Fruit fly (Drosophila melanogaster): ENCODE measurements around the gene drpr.

drpr gene

dm6 chr3L:1683091-1683490 lies 47.8 kb downstream of the drpr start:
- TF ChIP-seq Vsx2 (GFP tag; optimal IDR thresholded peaks at IDR 0.05; ENCODE audit: partially characterized antibody) (no peak), dsf (GFP tag; optimal IDR thresholded peaks at IDR 0.05; ENCODE audit: borderline replicate concordance) (no peak), OdsH (GFP tag; optimal IDR thresholded peaks at IDR 0.05) (peak; percentile 55), woc (GFP tag; optimal IDR thresholded peaks at IDR 0.05) (peak; percentile 55), Hr83 (GFP tag; optimal IDR thresholded peaks at IDR 0.05; ENCODE audit: poor library complexity, severe bottlenecking) (no peak), rgr (GFP tag; optimal IDR thresholded peaks at IDR 0.05) (peak; percentile 58), br (GFP tag; optimal IDR thresholded peaks at IDR 0.05) (peak; percentile 58), Rel (GFP tag; optimal IDR thresholded peaks at IDR 0.05) (no peak), Rel (tag; optimal IDR thresholded peaks at IDR 0.05) (no peak), Sp1 (GFP tag; optimal IDR thresholded peaks at IDR 0.05) (peak; percentile 65), CG32264 (GFP tag; optimal IDR thresholded peaks at IDR 0.05) (peak; percentile 77), fru (GFP tag; optimal IDR thresholded peaks at IDR 0.05) (peak; percentile 73), ey (GFP tag; optimal IDR thresholded peaks at IDR 0.05) (peak; percentile 65), dl (GFP tag; optimal IDR thresholded peaks at IDR 0.05; ENCODE audit: insufficient read depth in 1 of 2, partially characterized antibody in 2 of 2) (no peak), Jra (GFP tag; optimal IDR thresholded peaks at IDR 0.05) (no peak), Hr78 (GFP tag; optimal IDR thresholded peaks at IDR 0.05) (no peak), Mio (GFP tag; optimal IDR thresholded peaks at IDR 0.05) (no peak), sv (GFP tag; optimal IDR thresholded peaks at IDR 0.05) (no peak), dmrt93B (GFP tag; optimal IDR thresholded peaks at IDR 0.05) (peak; percentile 49), usp (GFP tag; optimal IDR thresholded peaks at IDR 0.05) (no peak), Abd-B (GFP tag; optimal IDR thresholded peaks at IDR 0.05) (no peak), Hnf4 (GFP tag; optimal IDR thresholded peaks at IDR 0.05) (peak; percentile 49), psq (GFP tag; optimal IDR thresholded peaks at IDR 0.05) (peak; percentile 50), N (GFP tag; optimal IDR thresholded peaks at IDR 0.05) (no peak), foxo (GFP tag; optimal IDR thresholded peaks at IDR 0.05) (peak in 1 of 2 experiments; percentile 76), tai (GFP tag; optimal IDR thresholded peaks at IDR 0.05) (no peak), CG9705 (GFP tag; optimal IDR thresholded peaks at IDR 0.05) (peak; percentile 47), brk (GFP tag; optimal IDR thresholded peaks at IDR 0.05) (peak; percentile 5), Myc (optimal IDR thresholded peaks at IDR 0.05) (no peak), Dif (GFP tag; optimal IDR thresholded peaks at IDR 0.05; ENCODE audit: partially characterized antibody) (no peak), Dfd (GFP tag; optimal IDR thresholded peaks at IDR 0.05) (no peak), h (GFP tag; optimal IDR thresholded peaks at IDR 0.05) (peak; percentile 42), jim (GFP tag; optimal IDR thresholded peaks at IDR 0.05) (no peak), lola (GFP tag; optimal IDR thresholded peaks at IDR 0.05) (no peak), GATAd (GFP tag; optimal IDR thresholded peaks at IDR 0.05) (no peak), sage (GFP tag; optimal IDR thresholded peaks at IDR 0.05) (peak; percentile 1), HLH106 (tag; optimal IDR thresholded peaks at IDR 0.05) (peak; percentile 76), pan (optimal IDR thresholded peaks at IDR 0.05) (no peak), CrebA (GFP tag; optimal IDR thresholded peaks at IDR 0.05; ENCODE audit: borderline replicate concordance) (no peak)

- TF ChIP-seq foxo (GFP tag; optimal IDR thresholded peaks at IDR 0.05) (peak in 1 of 2 experiments; percentile 0), GATAd (GFP tag; optimal IDR thresholded peaks at IDR 0.05) (no peak), fru (GFP tag; optimal IDR thresholded peaks at IDR 0.05) (peak; percentile 1), Rel (GFP tag; optimal IDR thresholded peaks at IDR 0.05) (no peak), Rel (tag; optimal IDR thresholded peaks at IDR 0.05) (peak; percentile 71), woc (GFP tag; optimal IDR thresholded peaks at IDR 0.05) (peak; percentile 20), HLH106 (tag; optimal IDR thresholded peaks at IDR 0.05) (peak; percentile 11), Hnf4 (GFP tag; optimal IDR thresholded peaks at IDR 0.05) (no peak), h (GFP tag; optimal IDR thresholded peaks at IDR 0.05) (peak; percentile 11)
These were observed 51.5 kb downstream of the drpr start for dm6 chr3L:1679394-1679793.

- TF ChIP-seq Hnf4 (GFP tag; optimal IDR thresholded peaks at IDR 0.05) (no peak), CG32264 (GFP tag; optimal IDR thresholded peaks at IDR 0.05) (no peak), CrebA (GFP tag; optimal IDR thresholded peaks at IDR 0.05; ENCODE audit: borderline replicate concordance) (no peak), fru (GFP tag; optimal IDR thresholded peaks at IDR 0.05) (no peak), usp (GFP tag; optimal IDR thresholded peaks at IDR 0.05) (no peak), ey (GFP tag; optimal IDR thresholded peaks at IDR 0.05) (no peak), h (GFP tag; optimal IDR thresholded peaks at IDR 0.05) (no peak), Jra (GFP tag; optimal IDR thresholded peaks at IDR 0.05) (no peak), CG9705 (GFP tag; optimal IDR thresholded peaks at IDR 0.05) (no peak), HLH106 (tag; optimal IDR thresholded peaks at IDR 0.05) (no peak), foxo (GFP tag; optimal IDR thresholded peaks at IDR 0.05) (no peak), Dif (GFP tag; optimal IDR thresholded peaks at IDR 0.05; ENCODE audit: partially characterized antibody) (no peak), Dfd (GFP tag; optimal IDR thresholded peaks at IDR 0.05) (no peak), Rel (GFP tag; optimal IDR thresholded peaks at IDR 0.05) (no peak), Rel (tag; optimal IDR thresholded peaks at IDR 0.05) (no peak), Sp1 (GFP tag; optimal IDR thresholded peaks at IDR 0.05) (no peak), OdsH (GFP tag; optimal IDR thresholded peaks at IDR 0.05) (no peak)
These were observed 54.7 kb downstream of the drpr start for dm6 chr3L:1676222-1676621.
